In the genomic region with DNA sequence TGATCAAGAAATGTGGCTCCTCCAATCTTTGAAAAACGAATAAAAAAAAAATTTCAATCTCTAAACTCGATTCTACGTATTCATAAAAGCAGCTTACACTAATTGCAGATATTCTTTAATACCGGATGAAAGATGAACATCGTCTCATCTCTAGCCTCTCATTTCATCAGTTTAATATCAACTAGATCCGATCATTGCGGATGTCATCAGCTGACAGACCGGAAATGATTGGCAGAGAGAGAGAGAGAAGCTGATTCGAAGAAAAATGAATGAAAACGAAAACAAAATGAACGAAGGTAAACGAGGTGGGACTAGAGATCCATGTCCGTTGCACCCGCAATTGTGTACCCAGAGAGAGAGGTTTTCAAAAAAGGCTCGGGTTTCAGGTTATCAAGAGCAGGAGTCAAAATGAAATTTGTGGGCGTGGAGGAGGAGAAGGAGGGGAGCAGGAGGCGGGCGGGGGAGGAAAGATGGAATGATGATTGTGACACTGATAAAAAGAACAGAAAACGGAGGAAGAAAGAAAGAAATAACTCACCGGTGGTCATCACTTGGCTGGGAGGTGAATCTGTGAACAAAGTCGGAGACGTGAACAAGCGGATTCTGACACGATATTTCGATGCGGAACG, we compare ENCODE assay signal across 7 worm cellular contexts.
TF ChIP-seq lines count a peak whose summit lies in the region.

No protein-coding gene starts in this region.

TF ChIP-seq in whole organism, L1 larva, 84 proteins besides CTCF, POLR2A, EP300 and RAD21 (continues in another document):
- no peak for TF ChIP-seq C34B4.2 (tag; optimal IDR thresholded peaks at IDR 0.05; lab: Kevin White, UChicago)
- peak; percentile 92 for TF ChIP-seq dsc-1 (tag; optimal IDR thresholded peaks at IDR 0.05; lab: Kevin White, UChicago)
- TF ChIP-seq lin-14 (GFP tag; optimal IDR thresholded peaks at IDR 0.05; lab: Kevin White, UChicago) = peak; percentile 70
- TF ChIP-seq alr-1 (tag; optimal IDR thresholded peaks at IDR 0.05; lab: Kevin White, UChicago; ENCODE audit: borderline replicate concordance) = no peak
- peak; percentile 21 for TF ChIP-seq nhr-71 (tag; optimal IDR thresholded peaks at IDR 0.05; lab: Kevin White, UChicago)
- peak; percentile 38 for TF ChIP-seq egl-13 (tag; optimal IDR thresholded peaks at IDR 0.05; lab: Kevin White, UChicago)
- peak; percentile 53 for TF ChIP-seq blmp-1 (tag; optimal IDR thresholded peaks at IDR 0.05; lab: Kevin White, UChicago)
- no peak for TF ChIP-seq unc-98 (GFP tag; IDR thresholded peaks at IDR 0.05; lab: Robert Waterston, UW)
- TF ChIP-seq sptf-1 (tag; optimal IDR thresholded peaks at IDR 0.05; lab: Kevin White, UChicago) = no peak
- peak; percentile 60 for TF ChIP-seq fkh-8 (tag; optimal IDR thresholded peaks at IDR 0.05; lab: Kevin White, UChicago)
- TF ChIP-seq efl-1 (optimal IDR thresholded peaks at IDR 0.05; lab: Kevin White, UChicago) = no peak
- peak in 1 of 2 experiments; percentile 37 for TF ChIP-seq efl-1 (GFP tag; optimal IDR thresholded peaks at IDR 0.05 in 1 of 2; lab: Kevin White, UChicago)

TF ChIP-seq in whole organism, L2 larva, 48 proteins besides CTCF, POLR2A, EP300 and RAD21:
- TF ChIP-seq F13H6.1 (tag; optimal IDR thresholded peaks at IDR 0.05; lab: Kevin White, UChicago) = peak; percentile 4
- no peak for TF ChIP-seq nhr-10 (tag; optimal IDR thresholded peaks at IDR 0.05; lab: Kevin White, UChicago)
- peak; percentile 46 for TF ChIP-seq sma-9 (GFP tag; optimal IDR thresholded peaks at IDR 0.05; lab: Kevin White, UChicago)
- no peak for TF ChIP-seq sma-9 (tag; optimal IDR thresholded peaks at IDR 0.05; lab: Kevin White, UChicago)
- TF ChIP-seq fos-1 (tag; optimal IDR thresholded peaks at IDR 0.05; lab: Kevin White, UChicago) = peak; percentile 15

TF ChIP-seq in whole organism, L3 larva, 47 proteins besides CTCF, POLR2A, EP300 and RAD21:
- TF ChIP-seq nhr-28 (tag; optimal IDR thresholded peaks at IDR 0.05; lab: Kevin White, UChicago) (no peak), fkh-2 (tag; optimal IDR thresholded peaks at IDR 0.05; lab: Kevin White, UChicago) (no peak), nhr-25 (tag; optimal IDR thresholded peaks at IDR 0.05; lab: Kevin White, UChicago) (no peak), nhr-11 (tag; optimal IDR thresholded peaks at IDR 0.05; lab: Kevin White, UChicago) (peak; percentile 43), fkh-10 (GFP tag; optimal IDR thresholded peaks at IDR 0.05; lab: Kevin White, UChicago) (no peak)

TF ChIP-seq in whole organism, L4 larva, 104 proteins besides CTCF, POLR2A, EP300 and RAD21:
- TF ChIP-seq aha-1 (tag; lab: Kevin White, UChicago) (peak; percentile 59), dmd-6 (GFP tag; IDR thresholded peaks at IDR 0.05; lab: Robert Waterston, UW) (0 out of 2 replicates have a peak, but pooled peaks have one; percentile 20), F26F4.8 (GFP tag; conservative IDR thresholded peaks at IDR 0.05; lab: Robert Waterston, UW) (no peak), pqm-1 (tag; optimal IDR thresholded peaks at IDR 0.05; lab: Kevin White, UChicago) (peak; percentile 10), hlh-30 (tag; optimal IDR thresholded peaks at IDR 0.05; lab: Kevin White, UChicago; ENCODE audit: insufficient read depth) (peak; percentile 12), lin-29 (GFP tag; IDR thresholded peaks at IDR 0.05; lab: Robert Waterston, UW) (no peak)

TF ChIP-seq in whole organism, late embryonic, 69 proteins besides CTCF, POLR2A, EP300 and RAD21:
- no peak for TF ChIP-seq zip-5 (tag; optimal IDR thresholded peaks at IDR 0.05; lab: Kevin White, UChicago)
- TF ChIP-seq ceh-19 (GFP tag; optimal IDR thresholded peaks at IDR 0.05; lab: Kevin White, UChicago) = peak; percentile 17
- peak; percentile 1 for TF ChIP-seq ceh-18 (tag; optimal IDR thresholded peaks at IDR 0.05; lab: Kevin White, UChicago)
- TF ChIP-seq sox-4 (tag; optimal IDR thresholded peaks at IDR 0.05; lab: Kevin White, UChicago) = no peak
- no peak for TF ChIP-seq ceh-24 (tag; optimal IDR thresholded peaks at IDR 0.05; lab: Kevin White, UChicago)

TF ChIP-seq in whole organism, mixed stage, embryonic, 35 proteins besides CTCF, POLR2A, EP300 and RAD21:
- peak; percentile 74 for TF ChIP-seq unc-62 (GFP tag; optimal IDR thresholded peaks at IDR 0.05; lab: Kevin White, UChicago)
- TF ChIP-seq unc-39 (tag; optimal IDR thresholded peaks at IDR 0.05; lab: Kevin White, UChicago) = no peak
- TF ChIP-seq unc-120 (tag; optimal IDR thresholded peaks at IDR 0.05; lab: Kevin White, UChicago; ENCODE audit: poor library complexity, severe bottlenecking) = peak; percentile 33
- TF ChIP-seq mab-5 (tag; optimal IDR thresholded peaks at IDR 0.05; lab: Kevin White, UChicago) = no peak
- no peak for TF ChIP-seq elt-1 (tag; optimal IDR thresholded peaks at IDR 0.05; lab: Kevin White, UChicago; ENCODE audit: borderline replicate concordance, insufficient read depth)
- TF ChIP-seq sem-2 (GFP tag; optimal IDR thresholded peaks at IDR 0.05; lab: Kevin White, UChicago) = no peak
- TF ChIP-seq nhr-76 (tag; optimal IDR thresholded peaks at IDR 0.05; lab: Kevin White, UChicago) = no peak
- TF ChIP-seq ham-2 (GFP tag; optimal IDR thresholded peaks at IDR 0.05; lab: Kevin White, UChicago) = no peak
- no peak for TF ChIP-seq snpc-4 (tag; optimal IDR thresholded peaks at IDR 0.05; lab: Kevin White, UChicago)
- no peak for TF ChIP-seq pha-4 (tag; optimal IDR thresholded peaks at IDR 0.05; lab: Kevin White, UChicago)
- TF ChIP-seq mls-2 (tag; optimal IDR thresholded peaks at IDR 0.05; lab: Kevin White, UChicago) = no peak
- peak; percentile 73 for TF ChIP-seq hlh-1 (tag; optimal IDR thresholded peaks at IDR 0.05; lab: Kevin White, UChicago)
- no peak for TF ChIP-seq drap-1 (GFP tag; optimal IDR thresholded peaks at IDR 0.05; lab: Kevin White, UChicago)
- TF ChIP-seq lsy-2 (tag; optimal IDR thresholded peaks at IDR 0.05; lab: Kevin White, UChicago) = no peak

TF ChIP-seq in whole organism, young adult, 124 proteins besides CTCF, POLR2A, EP300 and RAD21:
- no peak for TF ChIP-seq lin-26 (GFP tag; IDR thresholded peaks at IDR 0.05; lab: Robert Waterston, UW)
- TF ChIP-seq dox-1 (GFP tag; IDR thresholded peaks at IDR 0.05; lab: Robert Waterston, UW) = 0 out of 2 replicates have a peak, but pooled peaks have one; percentile 9
- no peak for TF ChIP-seq mel-28 (tag; optimal IDR thresholded peaks at IDR 0.05; lab: Kevin White, UChicago; ENCODE audit: borderline replicate concordance)
